Worm (Caenorhabditis elegans) whole organism, L1 larva: ENCODE data around the gene T05H10.1.

Source experiments
- C34B4.2 ChIP-seq: sonication (generic microtip); optimal IDR thresholded peaks from 2 replicates; lab custom pipeline; 2017; ENCODE audit warnings: mild to moderate bottlenecking, missing genetic modification characterization, missing compliant biosample characterization
- F16B12.6 ChIP-seq: fragments of 150-350 bp; optimal IDR thresholded peaks from 2 replicates; lab custom pipeline; 2014; ENCODE audit warnings: missing biosample characterization, missing genetic modification characterization
- aly-2 ChIP-seq: fragments of 150-350 bp; optimal IDR thresholded peaks from 2 replicates; lab custom pipeline; 2014; ENCODE audit warnings: missing biosample characterization, missing genetic modification characterization
- ama-1 ChIP-seq: fragments of 150-350 bp; optimal IDR thresholded peaks from 2 replicates; lab custom pipeline; 2014
- ceh-8 ChIP-seq: fragments of 200-800 bp; sonication (Bioruptor generic); optimal IDR thresholded peaks from 2 replicates; lab custom pipeline; 2018; ENCODE audit warnings: mild to moderate bottlenecking, missing genetic modification characterization, moderate library complexity, missing compliant biosample characterization
- dpl-1 ChIP-seq, 3 experiments: fragments of 150-350 bp in 2 of 3; sonication (generic microtip) in 1 of 3; optimal IDR thresholded peaks; 2 replicates each; lab custom pipeline; 2014 to 2017; ENCODE audit warnings: missing biosample characterization in 3 of 3, missing genetic modification characterization in 3 of 3, missing genetic modification reagents in 3 of 3
- efl-1 ChIP-seq, 4 experiments: fragments of 150-350 bp; optimal IDR thresholded peaks in 3 of 4; peaks in 1 of 4; 1 replicate in 1 of 4; 2 replicates in 3 of 4; lab custom pipeline; 2014; ENCODE audit warnings: missing biosample characterization in 2 of 4, missing genetic modification characterization in 2 of 4, missing genetic modification reagents in 2 of 4
- efl-3 ChIP-seq: fragments of 200-800 bp; sonication (Bioruptor generic); optimal IDR thresholded peaks from 2 replicates; lab custom pipeline; 2018; ENCODE audit warnings: mild to moderate bottlenecking, missing genetic modification characterization, missing compliant biosample characterization
- egl-13 ChIP-seq: sonication (generic microtip); optimal IDR thresholded peaks from 2 replicates; lab custom pipeline; 2016; ENCODE audit warnings: missing genotype, missing genetic modification reagents, missing genetic modification characterization, missing compliant biosample characterization
- egl-27 ChIP-seq, 2 experiments: fragments of 150-350 bp in 1 of 2; sonication (generic microtip); optimal IDR thresholded peaks; 3 replicates each; lab custom pipeline; 2017 to 2018; ENCODE audit warnings: missing biosample characterization in 2 of 2, missing genetic modification characterization in 2 of 2, missing genetic modification reagents in 2 of 2
- elt-2 ChIP-seq: sonication (generic microtip); optimal IDR thresholded peaks from 2 replicates; lab custom pipeline; 2016; ENCODE audit warnings: missing genetic modification characterization, mild to moderate bottlenecking, inconsistent platforms, missing compliant biosample characterization, missing genetic modification reagents
- elt-3 ChIP-seq, 6 experiments: fragments of 150-350 bp in 1 of 6; sonication (generic microtip); optimal IDR thresholded peaks; 2 replicates each; lab custom pipeline; 2017 to 2018; ENCODE audit warnings: missing biosample characterization in 6 of 6, missing genetic modification characterization in 6 of 6, inconsistent platforms in 1 of 6
- fkh-10 ChIP-seq: sonication (generic microtip); optimal IDR thresholded peaks from 2 replicates; lab custom pipeline; 2017; ENCODE audit warnings: missing biosample characterization, missing genetic modification reagents, missing genetic modification characterization
- fkh-4 ChIP-seq: sonication (generic microtip); optimal IDR thresholded peaks from 2 replicates; lab custom pipeline; 2016; ENCODE audit warnings: missing compliant biosample characterization, missing genetic modification characterization, borderline replicate concordance
- fkh-8 ChIP-seq: sonication (generic microtip); optimal IDR thresholded peaks from 2 replicates; lab custom pipeline; 2016; ENCODE audit warnings: mild to moderate bottlenecking, missing genetic modification characterization, missing compliant biosample characterization
- fos-1 ChIP-seq: fragments of 150-350 bp; optimal IDR thresholded peaks from 2 replicates; lab custom pipeline; 2014; ENCODE audit warnings: missing biosample characterization, missing genetic modification characterization
- grh-1 ChIP-seq: fragments of 200-800 bp; sonication (Bioruptor generic); IDR thresholded peaks from 2 replicates; pipeline ENCODE4 v1.3.6; 2022; ENCODE audit warnings: missing genetic modification reagents, missing genetic modification characterization, missing compliant biosample characterization
- hlh-17 ChIP-seq: fragments of 200-800 bp; sonication (Bioruptor generic); optimal IDR thresholded peaks from 2 replicates; lab custom pipeline; 2018; ENCODE audit warnings: missing genetic modification characterization, mild to moderate bottlenecking, missing compliant biosample characterization, moderate library complexity, borderline replicate concordance
- hlh-4 ChIP-seq: sonication (generic microtip); optimal IDR thresholded peaks from 2 replicates; lab custom pipeline; 2016; ENCODE audit warnings: mild to moderate bottlenecking, missing genetic modification characterization, missing compliant biosample characterization
- irx-1 ChIP-seq: sonication (generic microtip); optimal IDR thresholded peaks from 2 replicates; lab custom pipeline; 2016; ENCODE audit warnings: missing genetic modification characterization, missing compliant biosample characterization
- lin-13 ChIP-seq: fragments of 150-350 bp; optimal IDR thresholded peaks from 2 replicates; lab custom pipeline; 2014; ENCODE audit warnings: missing biosample characterization, missing genetic modification reagents, missing genetic modification characterization
- lin-15B ChIP-seq: fragments of 150-350 bp; sonication (generic microtip); optimal IDR thresholded peaks from 3 replicates; lab custom pipeline; 2014; ENCODE audit warnings: missing biosample characterization, missing genetic modification characterization
- lsy-2 ChIP-seq, 2 experiments: fragments of 150-350 bp; optimal IDR thresholded peaks; 2 replicates each; lab custom pipeline; 2014; ENCODE audit warnings: missing biosample characterization in 2 of 2, missing genetic modification characterization in 2 of 2
- mdl-1 ChIP-seq, 2 experiments: fragments of 150-350 bp; optimal IDR thresholded peaks; 2 replicates each; lab custom pipeline; 2014 to 2017; ENCODE audit warnings: missing biosample characterization in 2 of 2, missing genetic modification characterization in 2 of 2, inconsistent platforms in 1 of 2
- nhr-12 ChIP-seq: sonication (generic microtip); optimal IDR thresholded peaks from 2 replicates; lab custom pipeline; 2017; ENCODE audit warnings: missing biosample characterization, missing genetic modification characterization
- nhr-19 ChIP-seq: fragments of 200-800 bp; sonication (Bioruptor generic); conservative IDR thresholded peaks from 2 replicates; pipeline ENCODE4 v1.3.6; 2022; ENCODE audit warnings: missing genetic modification characterization, missing compliant biosample characterization
- nhr-237 ChIP-seq: fragments of 150-350 bp; optimal IDR thresholded peaks from 2 replicates; lab custom pipeline; 2014; ENCODE audit warnings: missing biosample characterization, missing genetic modification characterization
- nhr-28 ChIP-seq: fragments of 150-350 bp; optimal IDR thresholded peaks from 2 replicates; lab custom pipeline; 2014; ENCODE audit warnings: missing biosample characterization, missing genetic modification characterization
- nhr-71 ChIP-seq: sonication (generic microtip); optimal IDR thresholded peaks from 2 replicates; lab custom pipeline; 2016; ENCODE audit warnings: mild to moderate bottlenecking, missing genetic modification characterization, moderate library complexity, missing compliant biosample characterization
- nhr-76 ChIP-seq: sonication (generic microtip); optimal IDR thresholded peaks from 2 replicates; lab custom pipeline; 2017; ENCODE audit warnings: missing biosample characterization, missing genetic modification characterization
- nhr-84 ChIP-seq: sonication (generic microtip); optimal IDR thresholded peaks from 2 replicates; lab custom pipeline; 2017; ENCODE audit warnings: missing biosample characterization, missing genetic modification characterization
- nhr-90 ChIP-seq: sonication (generic microtip); optimal IDR thresholded peaks from 2 replicates; lab custom pipeline; 2016; ENCODE audit warnings: mild to moderate bottlenecking, missing genetic modification characterization, missing compliant biosample characterization; ENCODE audit not compliant: poor library complexity
- pqm-1 ChIP-seq: sonication (generic microtip); optimal IDR thresholded peaks from 3 replicates; lab custom pipeline; 2017; ENCODE audit warnings: missing biosample characterization, missing genetic modification characterization
- skn-1 ChIP-seq: fragments of 150-350 bp; optimal IDR thresholded peaks from 2 replicates; lab custom pipeline; 2014; ENCODE audit warnings: missing biosample characterization, missing genetic modification characterization
- sox-4 ChIP-seq: sonication (generic microtip); optimal IDR thresholded peaks from 2 replicates; lab custom pipeline; 2016; ENCODE audit warnings: missing genetic modification characterization, missing compliant biosample characterization
- unc-130 ChIP-seq: fragments of 150-350 bp; optimal IDR thresholded peaks from 2 replicates; lab custom pipeline; 2017; ENCODE audit warnings: missing biosample characterization, missing genetic modification characterization, inconsistent platforms
- unc-30 ChIP-seq: sonication (generic microtip); optimal IDR thresholded peaks from 2 replicates; lab custom pipeline; 2017; ENCODE audit warnings: missing biosample characterization, missing genetic modification characterization
- unc-86 ChIP-seq: sonication (generic microtip); optimal IDR thresholded peaks from 2 replicates; lab custom pipeline; 2016; ENCODE audit warnings: missing genetic modification characterization, missing compliant biosample characterization
- vab-15 ChIP-seq: sonication (generic microtip); optimal IDR thresholded peaks from 2 replicates; lab custom pipeline; 2017; ENCODE audit warnings: missing genotype, mild to moderate bottlenecking, missing genetic modification characterization, missing compliant biosample characterization
- zag-1 ChIP-seq: fragments of 150-350 bp; optimal IDR thresholded peaks from 2 replicates; lab custom pipeline; 2014; ENCODE audit warnings: missing biosample characterization, missing genetic modification characterization
- zip-4 ChIP-seq: fragments of 200-800 bp; sonication (Bioruptor generic); optimal IDR thresholded peaks from 2 replicates; lab custom pipeline; 2018; ENCODE audit warnings: mild to moderate bottlenecking, missing genetic modification characterization, moderate library complexity, missing compliant biosample characterization

T05H10.1 gene

DNA sequence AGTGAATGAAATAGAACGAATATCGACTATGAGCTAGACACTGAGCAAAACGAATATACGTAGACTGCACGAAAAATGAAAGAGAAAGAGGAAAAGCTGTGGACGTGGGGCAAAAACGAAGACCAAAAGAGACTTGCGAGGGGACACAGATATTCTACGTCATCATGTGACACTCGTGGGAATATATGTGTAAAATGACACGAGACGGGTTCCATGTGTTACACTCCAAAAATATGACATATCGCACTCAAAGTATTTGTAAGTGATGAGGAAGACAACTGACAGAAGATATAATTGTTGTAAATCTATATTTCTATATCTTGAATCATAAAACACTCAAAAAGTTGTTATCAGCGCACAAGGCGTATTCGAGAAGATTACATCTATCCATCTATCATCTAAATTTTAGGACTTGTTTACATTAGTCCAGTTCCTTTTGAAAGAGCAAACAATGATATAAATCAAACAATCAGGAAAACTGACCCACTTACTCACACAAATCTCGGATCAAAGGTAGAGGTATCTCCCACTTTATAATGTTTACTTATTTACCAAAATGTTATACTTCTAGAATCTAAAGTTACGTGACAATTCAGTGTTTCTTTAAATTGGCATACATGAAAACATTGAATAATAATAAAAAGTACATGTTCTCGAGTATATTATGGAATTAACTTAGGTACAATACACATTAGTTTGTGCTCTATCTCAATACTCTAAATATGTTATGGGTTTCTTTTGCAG is 29.6 kb downstream of the T05H10.1 start (continued):
- no peak for TF ChIP-seq ama-1 (lab: Kevin White, UChicago)
- TF ChIP-seq nhr-90: peak; percentile 44
- TF ChIP-seq lin-15B (tag; lab: Kevin White, UChicago): no peak
- no peak for TF ChIP-seq zip-4 (GFP tag; lab: Kevin White, UChicago)
- no peak for TF ChIP-seq hlh-17 (GFP tag; lab: Kevin White, UChicago)
- no peak for TF ChIP-seq nhr-237 (tag; lab: Kevin White, UChicago)
- no peak for TF ChIP-seq nhr-12 (tag; lab: Kevin White, UChicago)
- TF ChIP-seq skn-1 (tag; lab: Kevin White, UChicago): peak; percentile 35
- no peak for TF ChIP-seq C34B4.2 (tag; lab: Kevin White, UChicago)
- TF ChIP-seq egl-13 (tag; lab: Kevin White, UChicago): no peak
- no peak for TF ChIP-seq lin-13 (GFP tag; lab: Kevin White, UChicago)
- peak; percentile 73 for TF ChIP-seq unc-86 (tag; lab: Kevin White, UChicago)
- TF ChIP-seq pqm-1 (tag; lab: Kevin White, UChicago): no peak
- peak; percentile 89 for TF ChIP-seq nhr-71
- no peak for TF ChIP-seq F16B12.6 (tag; lab: Kevin White, UChicago)
- TF ChIP-seq fkh-8 (tag; lab: Kevin White, UChicago): peak; percentile 85
- TF ChIP-seq zag-1: no peak
- TF ChIP-seq fkh-10: no peak
- TF ChIP-seq mdl-1 (tag; optimal IDR thresholded peaks at IDR 0.05; lab: Kevin White, UChicago): peak in 1 of 2 experiments; percentile 78
- no peak for TF ChIP-seq grh-1 (GFP tag; lab: Robert Waterston, UW)
- TF ChIP-seq egl-27 (tag; optimal IDR thresholded peaks at IDR 0.05; lab: Kevin White, UChicago): no peak
- no peak for TF ChIP-seq unc-30
- peak; percentile 38 for TF ChIP-seq irx-1
- no peak for TF ChIP-seq fkh-4 (tag; lab: Kevin White, UChicago)
- no peak for TF ChIP-seq efl-3 (GFP tag; lab: Kevin White, UChicago)
- TF ChIP-seq hlh-4 (tag; lab: Kevin White, UChicago): no peak
- TF ChIP-seq ceh-8 (GFP tag; lab: Kevin White, UChicago): no peak
- TF ChIP-seq nhr-76: no peak
- TF ChIP-seq nhr-84 (tag; lab: Kevin White, UChicago): no peak
- peak in 2 of 3 experiments; percentile 4 to 38 for TF ChIP-seq dpl-1 (GFP tag; optimal IDR thresholded peaks at IDR 0.05; lab: Kevin White, UChicago)
- TF ChIP-seq nhr-19 (GFP tag; lab: Robert Waterston, UW): peak; percentile 81
- TF ChIP-seq aly-2 (tag; lab: Kevin White, UChicago): no peak
- no peak for TF ChIP-seq vab-15 (tag; lab: Kevin White, UChicago)
- TF ChIP-seq, all 84 proteins: peak for 35

DNA sequence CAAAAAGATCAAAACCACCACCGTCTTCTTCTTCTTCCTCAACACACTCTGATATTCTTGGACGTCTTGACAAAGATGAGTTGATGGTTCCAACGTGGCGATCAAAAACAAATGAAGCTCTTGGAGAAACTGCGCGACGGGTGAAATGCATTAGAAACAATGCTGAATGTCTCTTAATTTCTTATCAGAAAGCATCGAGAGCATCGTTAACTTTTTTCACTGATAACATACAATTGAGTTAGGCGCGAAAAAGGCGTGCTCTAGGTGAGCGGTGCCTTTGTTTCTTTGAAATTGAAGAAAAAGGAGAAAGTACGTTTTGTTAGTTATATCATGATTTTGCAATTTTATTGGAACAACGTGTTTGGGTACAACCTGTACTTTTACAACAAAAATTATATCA is 30.8 kb downstream of the T05H10.1 start, which contains the start of gene gpcp-2:
gpcp-2 (minus strand) TSS at position 153 of the 400 bp plus-strand sequence.
- TF ChIP-seq elt-3 (tag; optimal IDR thresholded peaks at IDR 0.05; lab: Kevin White, UChicago): no peak
- TF ChIP-seq elt-2 (tag; lab: Kevin White, UChicago): peak; percentile 47

DNA sequence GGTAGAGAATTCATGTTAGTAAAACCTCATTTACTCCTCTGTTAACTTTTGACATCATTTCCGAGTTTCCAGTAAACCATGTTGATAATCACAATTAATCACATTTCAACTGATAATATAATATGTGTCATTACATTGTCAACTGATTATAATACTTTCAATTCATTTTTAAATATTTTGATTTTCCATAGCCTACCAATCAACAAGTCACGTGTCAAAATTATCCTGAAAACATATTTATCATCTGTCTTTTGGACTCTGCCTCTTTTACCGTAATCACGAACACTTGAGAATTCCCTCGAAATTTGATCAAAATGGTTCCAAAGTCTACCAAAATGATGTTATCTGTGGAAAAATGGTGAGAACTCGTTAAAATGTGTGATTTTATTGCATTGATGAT is 31.7 kb downstream of the T05H10.1 start:
- TF ChIP-seq lin-15B (tag; lab: Kevin White, UChicago) (no peak), efl-1 (optimal IDR thresholded peaks at IDR 0.05; lab: Kevin White, UChicago) (no peak), efl-1 (GFP tag; optimal IDR thresholded peaks at IDR 0.05 in 1 of 2; lab: Kevin White, UChicago) (peak in 1 of 2 experiments; percentile 60), lsy-2 (tag; optimal IDR thresholded peaks at IDR 0.05; lab: Kevin White, UChicago) (no peak), fos-1 (tag; lab: Kevin White, UChicago) (no peak), sox-4 (tag; lab: Kevin White, UChicago) (no peak), unc-130 (tag; lab: Kevin White, UChicago) (no peak), unc-86 (tag; lab: Kevin White, UChicago) (no peak), aly-2 (tag; lab: Kevin White, UChicago) (no peak), elt-2 (tag; lab: Kevin White, UChicago) (peak; percentile 30), efl-3 (GFP tag; lab: Kevin White, UChicago) (no peak), nhr-28 (tag; lab: Kevin White, UChicago) (no peak)
- TF ChIP-seq, all 84 proteins: peak for 2
